Worm (Caenorhabditis elegans) whole organism, L3 larva: ENCODE results near the gene cyp-33D1.
A peak's percentile ranks its signal among the peaks of the same experiment; 100 is the strongest.

Source experiments
- R02D3.7 ChIP-seq: fragments of 150-350 bp; optimal IDR thresholded peaks from 2 replicates; lab custom pipeline; 2014; ENCODE audit warnings: missing biosample characterization, missing genetic modification characterization
- ZK546.5 ChIP-seq: sonication (generic microtip); optimal IDR thresholded peaks from 2 replicates; lab custom pipeline; 2017; ENCODE audit warnings: missing biosample characterization, missing genetic modification characterization
- aly-2 ChIP-seq: fragments of 150-350 bp; optimal IDR thresholded peaks from 2 replicates; lab custom pipeline; 2014; ENCODE audit warnings: missing biosample characterization, missing genetic modification characterization
- ama-1 ChIP-seq: fragments of 150-350 bp; optimal IDR thresholded peaks from 2 replicates; lab custom pipeline; 2018
- ceh-16 ChIP-seq: sonication (generic microtip); optimal IDR thresholded peaks from 2 replicates; lab custom pipeline; 2017; ENCODE audit warnings: missing biosample characterization, missing genetic modification characterization
- ceh-28 ChIP-seq: fragments of 150-350 bp; optimal IDR thresholded peaks from 2 replicates; lab custom pipeline; 2014; ENCODE audit warnings: missing biosample characterization, missing genetic modification reagents, missing genetic modification characterization
- ceh-9 ChIP-seq: sonication (generic microtip); optimal IDR thresholded peaks from 2 replicates; lab custom pipeline; 2018; ENCODE audit warnings: missing biosample characterization, missing genetic modification characterization
- daf-12 ChIP-seq: fragments of 150-350 bp; optimal IDR thresholded peaks from 2 replicates; lab custom pipeline; 2014; ENCODE audit warnings: missing biosample characterization, missing genetic modification reagents, missing genetic modification characterization
- egl-5 ChIP-seq: fragments of 150-350 bp; optimal IDR thresholded peaks from 2 replicates; lab custom pipeline; 2017; ENCODE audit warnings: missing biosample characterization, missing genetic modification reagents, missing genetic modification characterization, inconsistent platforms
- elt-2 ChIP-seq: sonication (generic microtip); optimal IDR thresholded peaks from 2 replicates; lab custom pipeline; 2016; ENCODE audit warnings: missing genetic modification reagents, mild to moderate bottlenecking, missing genetic modification characterization, missing compliant biosample characterization
- elt-3 ChIP-seq, 3 experiments: fragments of 150-350 bp in 1 of 3; sonication (generic microtip) in 2 of 3; optimal IDR thresholded peaks; 2 replicates in 2 of 3; 4 replicates in 1 of 3; lab custom pipeline; 2014 to 2017; ENCODE audit warnings: missing biosample characterization in 3 of 3, missing genetic modification characterization in 3 of 3
- eor-1 ChIP-seq, 2 experiments: fragments of 150-350 bp; optimal IDR thresholded peaks; 2 replicates each; lab custom pipeline; 2014 to 2018; ENCODE audit warnings: missing biosample characterization in 2 of 2, missing genetic modification characterization in 2 of 2
- fkh-10 ChIP-seq: sonication (generic microtip); optimal IDR thresholded peaks from 2 replicates; lab custom pipeline; 2017; ENCODE audit warnings: missing biosample characterization, missing genetic modification reagents, missing genetic modification characterization
- fos-1 ChIP-seq: fragments of 150-350 bp; optimal IDR thresholded peaks from 2 replicates; lab custom pipeline; 2014; ENCODE audit warnings: missing biosample characterization, missing genetic modification characterization
- jun-1 ChIP-seq: fragments of 150-350 bp; optimal IDR thresholded peaks from 2 replicates; lab custom pipeline; 2014; ENCODE audit warnings: missing biosample characterization, missing genetic modification reagents, missing genetic modification characterization
- lin-15B ChIP-seq: fragments of 150-350 bp; optimal IDR thresholded peaks from 2 replicates; lab custom pipeline; 2014; ENCODE audit warnings: missing biosample characterization, missing genetic modification characterization
- lin-39 ChIP-seq: fragments of 150-350 bp; optimal IDR thresholded peaks from 2 replicates; lab custom pipeline; 2018; ENCODE audit warnings: missing biosample characterization, missing genetic modification reagents, missing genetic modification characterization
- mdl-1 ChIP-seq: fragments of 150-350 bp; optimal IDR thresholded peaks from 2 replicates; lab custom pipeline; 2014; ENCODE audit warnings: missing biosample characterization, missing genetic modification characterization
- mml-1 ChIP-seq: fragments of 150-350 bp; sonication (generic microtip); optimal IDR thresholded peaks from 3 replicates; lab custom pipeline; 2014; ENCODE audit warnings: missing biosample characterization, missing genetic modification characterization
- nfya-1 ChIP-seq: sonication (generic microtip); optimal IDR thresholded peaks from 2 replicates; lab custom pipeline; 2017; ENCODE audit warnings: missing genetic modification characterization, mild to moderate bottlenecking, missing compliant biosample characterization, antibody characterized with exemption, moderate library complexity; ENCODE audit not compliant: insufficient read depth
- nhr-11 ChIP-seq: fragments of 150-350 bp; optimal IDR thresholded peaks from 2 replicates; lab custom pipeline; 2014; ENCODE audit warnings: missing biosample characterization, missing genetic modification characterization
- nhr-12 ChIP-seq: fragments of 150-350 bp; optimal IDR thresholded peaks from 2 replicates; lab custom pipeline; 2014; ENCODE audit warnings: missing biosample characterization, missing genetic modification characterization
- nhr-23 ChIP-seq: fragments of 150-350 bp; optimal IDR thresholded peaks from 2 replicates; lab custom pipeline; 2014; ENCODE audit warnings: missing biosample characterization, missing genetic modification reagents, missing genetic modification characterization
- nhr-237 ChIP-seq: fragments of 150-350 bp; optimal IDR thresholded peaks from 2 replicates; lab custom pipeline; 2014; ENCODE audit warnings: missing biosample characterization, missing genetic modification characterization
- nhr-25 ChIP-seq: sonication (generic microtip); optimal IDR thresholded peaks from 2 replicates; lab custom pipeline; 2017; ENCODE audit warnings: missing biosample characterization, missing genetic modification characterization
- nhr-28 ChIP-seq: fragments of 150-350 bp; optimal IDR thresholded peaks from 2 replicates; lab custom pipeline; 2014; ENCODE audit warnings: missing biosample characterization, missing genetic modification characterization
- nhr-43 ChIP-seq: sonication (generic microtip); optimal IDR thresholded peaks from 2 replicates; lab custom pipeline; 2016; ENCODE audit warnings: mild to moderate bottlenecking, missing genetic modification characterization, missing compliant biosample characterization; ENCODE audit not compliant: poor library complexity, severe bottlenecking
- nhr-67 ChIP-seq: fragments of 150-350 bp; optimal IDR thresholded peaks from 2 replicates; lab custom pipeline; 2014; ENCODE audit warnings: missing biosample characterization, missing genetic modification characterization
- nhr-76 ChIP-seq: fragments of 150-350 bp; sonication (generic microtip); optimal IDR thresholded peaks from 5 replicates; lab custom pipeline; 2014; ENCODE audit warnings: missing biosample characterization, missing genetic modification characterization
- nhr-77 ChIP-seq: fragments of 150-350 bp; optimal IDR thresholded peaks from 2 replicates; lab custom pipeline; 2014; ENCODE audit warnings: missing biosample characterization, missing genetic modification characterization
- pha-4 ChIP-seq: fragments of 150-350 bp; optimal IDR thresholded peaks from 2 replicates; lab custom pipeline; 2014; ENCODE audit warnings: missing biosample characterization, missing genetic modification reagents, missing genetic modification characterization
- sea-2 ChIP-seq: fragments of 150-350 bp; sonication (generic microtip); optimal IDR thresholded peaks from 4 replicates; lab custom pipeline; 2014; ENCODE audit warnings: missing biosample characterization, missing genetic modification reagents, missing genetic modification characterization
- snpc-4 ChIP-seq: fragments of 150-350 bp; optimal IDR thresholded peaks from 2 replicates; lab custom pipeline; 2014; ENCODE audit warnings: missing biosample characterization, missing genetic modification characterization
- tbx-2 ChIP-seq: sonication (generic microtip); optimal IDR thresholded peaks from 2 replicates; lab custom pipeline; 2016; ENCODE audit warnings: mild to moderate bottlenecking, missing genetic modification characterization, missing compliant biosample characterization
- unc-39 ChIP-seq: sonication (generic microtip); optimal IDR thresholded peaks from 4 replicates; lab custom pipeline; 2017; ENCODE audit warnings: missing biosample characterization, missing genetic modification characterization
- unc-62 ChIP-seq: fragments of 150-350 bp; sonication (generic microtip); optimal IDR thresholded peaks from 4 replicates; lab custom pipeline; 2014; ENCODE audit warnings: missing biosample characterization, missing genetic modification reagents, missing genetic modification characterization
- ztf-11 ChIP-seq: fragments of 150-350 bp; optimal IDR thresholded peaks from 2 replicates; lab custom pipeline; 2014; ENCODE audit warnings: missing biosample characterization, missing genetic modification characterization
- ztf-4 ChIP-seq: fragments of 150-350 bp; optimal IDR thresholded peaks from 2 replicates; lab custom pipeline; 2014; ENCODE audit warnings: missing biosample characterization, missing genetic modification characterization

The cyp-33D1 gene

DNA sequence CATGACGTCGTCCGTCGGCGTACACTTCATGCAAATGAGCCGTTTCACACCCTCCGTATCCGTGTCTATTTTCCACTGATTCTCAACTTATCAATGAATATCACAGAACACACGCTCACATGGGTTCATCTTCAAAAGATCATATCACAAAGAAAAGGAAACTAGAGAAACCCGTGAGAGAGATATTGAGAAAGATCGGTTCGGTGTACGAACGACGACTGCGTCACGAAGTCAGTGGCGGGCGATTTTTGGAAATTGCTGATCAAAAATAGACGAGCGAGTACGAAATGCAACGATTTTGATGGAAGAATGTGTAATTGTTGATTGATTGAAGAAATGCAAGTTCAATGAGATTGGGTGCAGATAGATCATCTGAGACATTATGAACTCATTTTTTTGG, 37.7 kb upstream of the cyp-33D1 start:
- TF ChIP-seq elt-3 (tag; optimal IDR thresholded peaks at IDR 0.05; lab: Kevin White, UChicago) (peak in 2 of 3 experiments; percentile 26 to 43), fkh-10 (GFP tag; lab: Kevin White, UChicago) (no peak), nhr-25 (tag; lab: Kevin White, UChicago) (peak; percentile 14), nhr-43 (tag; lab: Kevin White, UChicago) (peak; percentile 93), nhr-23 (tag; lab: Kevin White, UChicago) (peak; percentile 39)

DNA sequence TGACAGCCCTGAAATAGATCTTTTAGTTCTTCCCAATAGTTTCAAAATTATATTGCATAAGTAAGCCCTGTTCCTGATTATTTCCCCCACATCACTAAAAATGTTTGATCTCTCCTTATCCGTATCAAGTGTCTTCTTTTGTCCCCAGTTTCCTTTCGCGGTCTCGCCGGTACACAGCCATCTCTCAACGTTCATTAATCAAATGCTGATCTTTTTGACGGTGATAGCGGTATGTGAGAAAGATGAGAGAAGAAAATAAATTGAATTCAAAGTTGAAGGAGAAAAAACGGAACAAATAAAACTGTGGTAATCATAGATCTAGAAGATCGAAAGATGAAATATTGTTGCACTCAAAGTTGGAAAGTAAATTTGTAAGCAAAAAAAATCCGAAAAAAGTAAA, 36.1 kb upstream of the cyp-33D1 start:
- TF ChIP-seq nhr-43 (tag; lab: Kevin White, UChicago): peak; percentile 26
- TF ChIP-seq ceh-28 (tag; lab: Kevin White, UChicago): no peak

- TF ChIP-seq ZK546.5 (tag; lab: Kevin White, UChicago) (no peak), nhr-11 (tag; lab: Kevin White, UChicago) (no peak), ztf-4 (tag; lab: Kevin White, UChicago) (no peak), nhr-28 (tag; lab: Kevin White, UChicago) (no peak), daf-12 (no peak), jun-1 (no peak)
Measured at ce11 chrV:16210257-16211002, 34.8 kb upstream of the cyp-33D1 start, which contains the start of gene F11A5.16. TSS of gene F11A5.16 (plus strand) at chrV:16210952.

ce11 chrV:16209837-16210236, 34.2 kb upstream of the cyp-33D1 start, which contains the start of gene oac-15:
TSS of gene oac-15 (minus strand) at chrV:16209937.
- TF ChIP-seq eor-1 (tag; optimal IDR thresholded peaks at IDR 0.05; lab: Kevin White, UChicago) (no peak), tbx-2 (tag; lab: Kevin White, UChicago) (no peak), nhr-23 (tag; lab: Kevin White, UChicago) (no peak), aly-2 (tag; lab: Kevin White, UChicago) (no peak), unc-39 (no peak), unc-62 (GFP tag; lab: Kevin White, UChicago) (no peak), elt-2 (tag; lab: Kevin White, UChicago) (no peak), nhr-76 (tag; lab: Kevin White, UChicago) (no peak)

ce11 chrV:16204888-16205287, 29.2 kb upstream of the cyp-33D1 start, which contains the start of gene irld-26:
TSS of gene irld-26 (plus strand) at chrV:16205188.
- TF ChIP-seq ceh-16 (tag; lab: Kevin White, UChicago): no peak
- no peak for TF ChIP-seq daf-12
- no peak for TF ChIP-seq nhr-43 (tag; lab: Kevin White, UChicago)
- TF ChIP-seq mml-1 (tag; lab: Kevin White, UChicago): no peak
- no peak for TF ChIP-seq ceh-9 (tag; lab: Kevin White, UChicago)
- TF ChIP-seq nhr-67: no peak
- TF ChIP-seq nhr-28 (tag; lab: Kevin White, UChicago): no peak
- TF ChIP-seq ceh-28 (tag; lab: Kevin White, UChicago): no peak
- no peak for TF ChIP-seq lin-39 (tag; lab: Kevin White, UChicago)
- TF ChIP-seq elt-2 (tag; lab: Kevin White, UChicago): no peak
- no peak for TF ChIP-seq ztf-11 (tag; lab: Kevin White, UChicago)
- no peak for TF ChIP-seq mdl-1

ce11 chrV:16202618-16203017, 27.0 kb upstream of the cyp-33D1 start, which contains the start of gene F11A5.18:
TSS of gene F11A5.18 (plus strand) at chrV:16202918.
- TF ChIP-seq pha-4 (no peak), mdl-1 (no peak), egl-5 (tag; lab: Kevin White, UChicago) (no peak), elt-2 (tag; lab: Kevin White, UChicago) (no peak), sea-2 (GFP tag; lab: Kevin White, UChicago) (no peak), R02D3.7 (no peak), nfya-1 (no peak), lin-15B (tag; lab: Kevin White, UChicago) (no peak), ceh-16 (tag; lab: Kevin White, UChicago) (no peak), fos-1 (tag; lab: Kevin White, UChicago) (no peak), aly-2 (tag; lab: Kevin White, UChicago) (no peak), tbx-2 (tag; lab: Kevin White, UChicago) (no peak), ztf-11 (tag; lab: Kevin White, UChicago) (no peak), nhr-77 (tag; lab: Kevin White, UChicago) (no peak), unc-62 (GFP tag; lab: Kevin White, UChicago) (no peak), ama-1 (lab: Kevin White, UChicago) (no peak), nhr-237 (tag; lab: Kevin White, UChicago) (no peak), nhr-12 (tag; lab: Kevin White, UChicago) (no peak), snpc-4 (tag; lab: Kevin White, UChicago) (no peak), eor-1 (tag; optimal IDR thresholded peaks at IDR 0.05; lab: Kevin White, UChicago) (no peak)
